Worm (Caenorhabditis elegans): ENCODE data around the gene C16C8.8.

C16C8.8 gene

DNA sequence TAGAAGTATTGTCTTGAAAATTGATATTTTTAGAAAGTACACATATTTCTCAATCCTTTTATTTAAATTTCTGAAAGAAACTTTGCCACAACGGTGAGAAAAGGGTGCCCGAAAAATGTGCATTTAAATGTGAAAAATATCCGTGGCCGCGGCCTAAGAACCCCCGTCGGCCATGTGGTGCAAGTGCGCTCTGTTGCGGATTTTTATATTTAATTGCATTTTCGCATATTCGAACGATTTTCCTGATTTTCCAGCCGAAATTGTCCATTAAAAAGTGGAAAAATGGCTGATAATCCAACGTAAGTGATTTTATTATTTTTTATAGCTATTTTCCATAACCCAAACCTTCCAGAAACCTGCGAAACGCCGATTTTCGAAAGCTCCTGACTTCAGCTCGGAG, 20.7 kb upstream of the C16C8.8 start, which contains the start of gene smu-2 (continued):
- TF ChIP-seq ceh-30 (tag; optimal IDR thresholded peaks at IDR 0.05) (no peak), ama-1 (optimal IDR thresholded peaks at IDR 0.05) (no peak), madf-2 (tag; optimal IDR thresholded peaks at IDR 0.05) (no peak), ceh-9 (tag; optimal IDR thresholded peaks at IDR 0.05) (no peak), mec-3 (tag; optimal IDR thresholded peaks at IDR 0.05; ENCODE audit: borderline replicate concordance) (peak; percentile 73), pag-3 (tag; optimal IDR thresholded peaks at IDR 0.05; ENCODE audit: borderline replicate concordance) (no peak), ceh-14 (tag; optimal IDR thresholded peaks at IDR 0.05) (peak; percentile 82), ceh-19 (GFP tag; optimal IDR thresholded peaks at IDR 0.05) (no peak), unc-42 (tag; optimal IDR thresholded peaks at IDR 0.05) (peak; percentile 98), lin-11 (tag; optimal IDR thresholded peaks at IDR 0.05) (no peak), pqm-1 (tag; optimal IDR thresholded peaks at IDR 0.05) (peak; percentile 52), npax-4 (tag; optimal IDR thresholded peaks at IDR 0.05) (no peak), ceh-2 (tag; optimal IDR thresholded peaks at IDR 0.05) (peak; percentile 92), pha-4 (tag; optimal IDR thresholded peaks at IDR 0.05) (no peak), sdc-2 (tag; optimal IDR thresholded peaks at IDR 0.05) (no peak), elt-4 (tag; optimal IDR thresholded peaks at IDR 0.05) (no peak)

DNA sequence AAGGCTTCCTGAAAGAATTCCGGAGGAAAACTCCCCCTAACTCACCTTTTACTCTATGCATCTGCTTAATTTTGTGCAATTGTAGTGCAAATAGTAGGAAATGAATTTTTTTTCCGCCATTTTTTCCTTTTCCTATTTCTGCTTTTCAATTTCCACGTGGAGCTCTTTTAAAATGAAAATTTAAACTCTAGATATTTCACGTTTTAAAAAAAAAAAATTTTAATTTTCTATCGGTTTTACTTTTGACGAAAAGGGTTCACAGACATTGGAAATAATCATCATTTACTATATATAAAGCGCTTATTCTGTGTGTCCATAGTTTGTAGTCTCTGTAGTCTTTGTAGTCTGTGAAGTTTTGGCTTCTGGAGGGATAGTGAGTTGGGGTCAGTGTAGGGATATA, 20.1 kb upstream of the C16C8.8 start, which contains the start of gene Y49F6B.8:
Gene Y49F6B.8, minus strand, starts transcription at position 101 of the 400 bp plus-strand sequence.
- TF ChIP-seq npax-4 (tag; optimal IDR thresholded peaks at IDR 0.05) = no peak
- no peak for TF ChIP-seq odd-2 (tag; optimal IDR thresholded peaks at IDR 0.05)
- TF ChIP-seq hlh-6 (tag; optimal IDR thresholded peaks at IDR 0.05) = no peak

DNA sequence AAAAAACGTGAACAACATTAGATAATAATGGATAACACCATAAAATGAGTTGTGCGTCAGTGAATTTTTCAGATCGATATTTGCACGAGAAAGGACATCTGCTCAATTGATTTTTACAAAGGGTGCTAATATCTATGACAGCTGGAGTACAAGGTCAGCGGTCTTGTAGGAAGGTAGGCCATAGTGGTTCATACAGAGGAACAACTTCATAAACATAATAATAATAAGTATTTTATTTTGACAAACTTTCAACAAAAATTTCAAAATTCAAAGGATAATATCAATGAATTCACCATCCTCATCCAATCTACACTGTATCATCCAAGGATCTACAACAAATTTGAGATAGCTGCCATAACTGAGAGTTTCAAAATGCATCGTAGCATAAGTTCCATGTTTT, 15.7 kb upstream of the C16C8.8 start, which contains the start of gene fbxb-104:
Gene fbxb-104, minus strand, starts transcription at position 101 of the 400 bp plus-strand sequence.
- no peak for TF ChIP-seq T23F11.4 (GFP tag; optimal IDR thresholded peaks at IDR 0.05)
- no peak for TF ChIP-seq pha-4 (tag; optimal IDR thresholded peaks at IDR 0.05)
- no peak for TF ChIP-seq F13H6.1 (tag; optimal IDR thresholded peaks at IDR 0.05)
- no peak for TF ChIP-seq sox-4 (tag; optimal IDR thresholded peaks at IDR 0.05)
- no peak for TF ChIP-seq che-1 (tag; optimal IDR thresholded peaks at IDR 0.05)
- no peak for TF ChIP-seq sox-2 (GFP tag; IDR thresholded peaks at IDR 0.05)
- no peak for TF ChIP-seq npax-4 (tag; optimal IDR thresholded peaks at IDR 0.05)
- no peak for TF ChIP-seq mec-3 (tag; optimal IDR thresholded peaks at IDR 0.05; ENCODE audit: borderline replicate concordance)
- TF ChIP-seq K02D7.2 (tag; optimal IDR thresholded peaks at IDR 0.05) = no peak

DNA sequence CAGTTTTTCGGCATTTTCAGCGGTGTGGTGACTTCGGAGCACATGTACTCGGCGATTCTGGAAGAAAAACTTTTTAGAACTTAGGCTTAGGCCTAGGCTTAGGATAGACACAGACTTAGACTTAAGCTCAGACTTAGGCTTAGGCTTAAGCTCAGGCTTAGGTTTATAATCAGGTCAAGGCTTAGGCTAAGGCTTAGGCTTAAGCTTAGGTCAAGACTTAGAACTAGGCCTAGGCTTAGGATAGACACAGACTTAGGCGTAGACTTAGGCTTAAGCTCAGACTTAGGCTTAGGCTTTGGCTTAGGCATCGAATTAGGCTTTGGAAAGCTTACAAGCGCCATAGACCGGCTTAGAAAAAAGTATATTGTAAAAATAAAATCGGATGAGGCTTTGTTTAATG, 15.1 kb upstream of the C16C8.8 start:
- peak; percentile 62 for TF ChIP-seq dve-1 (tag; optimal IDR thresholded peaks at IDR 0.05)
- TF ChIP-seq ceh-34 (tag; optimal IDR thresholded peaks at IDR 0.05) = no peak

DNA sequence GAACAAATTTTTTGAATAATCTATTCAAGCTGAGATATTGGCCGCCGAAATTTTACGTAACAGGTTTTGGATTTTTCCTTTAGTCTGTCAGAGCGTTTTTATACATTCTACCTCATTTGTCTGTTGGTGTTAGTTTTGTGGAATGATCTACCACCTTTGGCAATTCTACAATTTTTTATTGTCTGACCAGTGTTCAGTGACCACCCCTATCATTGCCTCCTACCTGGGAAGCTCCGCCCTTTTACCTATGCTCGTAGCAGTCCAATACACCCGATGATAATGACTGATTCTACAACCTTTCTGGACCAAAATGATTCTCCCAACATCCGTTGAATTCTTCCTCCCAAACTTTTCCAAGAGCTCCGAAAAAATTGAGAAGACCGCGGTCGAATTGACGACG, 12.3 kb upstream of the C16C8.8 start, which contains the start of gene sdz-32:
Gene sdz-32, plus strand, starts transcription at position 301 of the 400 bp plus-strand sequence.
- TF ChIP-seq unc-86 (tag; optimal IDR thresholded peaks at IDR 0.05) = no peak
- TF ChIP-seq lim-6 (tag; optimal IDR thresholded peaks at IDR 0.05) = no peak
- no peak for TF ChIP-seq hlh-13 (GFP tag; optimal IDR thresholded peaks at IDR 0.05)
- TF ChIP-seq ceh-14 (tag; optimal IDR thresholded peaks at IDR 0.05) = no peak
- no peak for TF ChIP-seq unc-42 (tag; optimal IDR thresholded peaks at IDR 0.05)
- no peak for TF ChIP-seq hlh-15 (tag; optimal IDR thresholded peaks at IDR 0.05)
- no peak for TF ChIP-seq pqm-1 (tag; optimal IDR thresholded peaks at IDR 0.05)

DNA sequence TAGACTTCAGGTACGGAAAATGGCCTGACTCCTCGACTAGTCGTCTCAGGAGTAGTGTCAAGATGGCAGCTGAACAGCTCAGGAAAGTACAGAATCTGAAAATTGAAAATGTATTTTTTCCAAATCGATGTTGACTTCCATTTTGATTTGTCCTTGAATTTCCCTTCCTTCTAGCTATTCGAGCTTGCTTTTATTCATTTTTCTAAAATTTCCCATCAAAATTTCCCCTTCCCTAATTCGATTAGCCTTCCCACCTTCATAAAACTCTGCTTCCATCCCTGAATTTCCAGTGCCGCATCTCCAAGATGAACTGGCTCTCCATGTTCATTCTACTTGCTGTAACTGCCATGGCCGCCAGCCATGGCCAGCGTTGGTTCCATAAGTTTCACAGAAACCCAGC, 11.3 kb upstream of the C16C8.8 start, which contains the start of gene Y49F6B.6:
Gene Y49F6B.6, plus strand, starts transcription at position 301 of the 400 bp plus-strand sequence.
- no peak for TF ChIP-seq npax-4 (tag; optimal IDR thresholded peaks at IDR 0.05)
- TF ChIP-seq tbx-2 (tag; optimal IDR thresholded peaks at IDR 0.05) = no peak
- no peak for TF ChIP-seq lim-6 (tag; optimal IDR thresholded peaks at IDR 0.05)
- TF ChIP-seq T23F11.4 (GFP tag; optimal IDR thresholded peaks at IDR 0.05) = no peak
- no peak for TF ChIP-seq zip-5 (tag; optimal IDR thresholded peaks at IDR 0.05)
- TF ChIP-seq ceh-34 (tag; optimal IDR thresholded peaks at IDR 0.05) = no peak

Data from whole organism, late embryonic.